Fruit fly (Drosophila melanogaster) whole organism, adult: ENCODE results near the gene CG7179.

Experiments
- CG11617 ChIP-seq: fragments of 200-800 bp; sonication (Bioruptor generic); optimal IDR thresholded peaks from 2 replicates; lab custom pipeline; 2017; ENCODE audit warnings: mild to moderate bottlenecking, missing biosample characterization, missing genetic modification reagents, missing genetic modification characterization
- CG1620 ChIP-seq: fragments of 200-800 bp; sonication (Bioruptor generic); optimal IDR thresholded peaks from 2 replicates; lab custom pipeline; 2016; ENCODE audit warnings: missing biosample characterization, missing genetic modification characterization
- CG5204 ChIP-seq: fragments of 200-800 bp; sonication (Bioruptor generic); optimal IDR thresholded peaks from 2 replicates; lab custom pipeline; 2016; ENCODE audit warnings: missing biosample characterization, missing genetic modification characterization
- Crg-1 ChIP-seq: fragments of 200-800 bp; sonication (Bioruptor generic); optimal IDR thresholded peaks from 2 replicates; lab custom pipeline; 2016; ENCODE audit warnings: missing biosample characterization, missing genetic modification characterization
- Mnt ChIP-seq: fragments of 200-800 bp; sonication (Bioruptor generic); optimal IDR thresholded peaks from 2 replicates; lab custom pipeline; 2016; ENCODE audit warnings: missing biosample characterization, mild to moderate bottlenecking, missing genetic modification characterization
- cic ChIP-seq: fragments of 200-800 bp; sonication (Bioruptor generic); optimal IDR thresholded peaks from 2 replicates; lab custom pipeline; 2017; ENCODE audit warnings: missing biosample characterization, mild to moderate bottlenecking, missing genetic modification characterization, moderate library complexity
- kay ChIP-seq: fragments of 200-800 bp; sonication (Bioruptor generic); peaks from one replicate; lab custom pipeline; 2016; ENCODE audit warnings: missing biosample characterization, missing genetic modification characterization, borderline replicate concordance
- ovo ChIP-seq: fragments of 200-800 bp; sonication (Bioruptor generic); optimal IDR thresholded peaks from 2 replicates; lab custom pipeline; 2016; ENCODE audit warnings: missing biosample characterization, missing genetic modification characterization
- pad ChIP-seq: fragments of 200-800 bp; sonication (Bioruptor generic); optimal IDR thresholded peaks from 3 replicates; lab custom pipeline; 2017; ENCODE audit warnings: missing biosample characterization, missing genetic modification characterization, mild to moderate bottlenecking, moderate library complexity, missing genetic modification reagents
- toe ChIP-seq: fragments of 200-800 bp; sonication (Bioruptor generic); optimal IDR thresholded peaks from 2 replicates; lab custom pipeline; 2016; ENCODE audit warnings: missing biosample characterization, missing genetic modification characterization

DNA sequence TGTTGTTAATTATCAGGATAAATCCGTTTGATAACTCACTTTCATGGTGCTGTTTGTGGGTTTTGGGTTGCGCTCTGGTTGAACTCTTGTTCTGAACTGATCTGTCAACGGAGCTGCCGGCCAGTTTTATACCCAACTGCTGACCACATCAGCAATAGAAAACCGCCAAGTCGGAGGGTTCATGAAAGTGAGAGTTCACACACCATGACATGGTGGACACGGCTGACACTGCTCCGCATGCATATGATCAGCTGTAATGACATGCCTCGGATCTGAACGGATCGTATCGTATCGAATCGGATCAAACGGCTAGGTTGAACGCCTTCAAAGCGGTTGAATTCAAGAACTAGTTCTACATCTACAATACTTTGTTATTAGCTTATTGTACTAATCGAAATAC is 36.4 kb downstream of the CG7179 start, which contains the start of gene Acp1:
- no peak for TF ChIP-seq Crg-1
- TF ChIP-seq toe (GFP tag; lab: Kevin White, UChicago) = no peak
- TF ChIP-seq pad = no peak
- no peak for TF ChIP-seq Mnt (GFP tag; lab: Kevin White, UChicago)
- no peak for TF ChIP-seq CG5204 (GFP tag; lab: Kevin White, UChicago)
- no peak for TF ChIP-seq ovo (GFP tag; lab: Kevin White, UChicago)
- no peak for TF ChIP-seq cic
- no peak for TF ChIP-seq CG11617 (GFP tag; lab: Kevin White, UChicago)
- no peak for TF ChIP-seq kay (GFP tag; lab: Kevin White, UChicago)
- TF ChIP-seq CG1620 (GFP tag; lab: Kevin White, UChicago) = no peak
